Fruit fly (Drosophila melanogaster): ENCODE results near the gene CG7950.

DNA sequence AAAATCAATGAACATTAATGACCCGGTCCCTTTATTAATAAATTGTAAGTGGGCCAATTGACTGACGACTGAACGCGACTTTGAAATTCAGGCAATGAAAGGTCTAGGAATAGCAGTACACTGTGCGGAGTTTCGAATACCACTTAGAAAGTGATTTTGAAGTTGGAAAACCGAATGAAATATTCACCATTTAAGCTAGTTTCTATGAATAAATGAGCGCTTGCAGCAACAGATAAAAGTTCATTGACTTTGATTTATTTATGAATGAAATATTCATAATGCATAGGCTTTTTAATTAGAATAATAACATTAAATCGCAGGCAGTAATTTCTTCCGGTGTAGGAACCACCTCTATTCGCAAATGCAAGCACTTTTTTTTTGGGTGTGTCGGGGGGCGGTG, 35.6 kb upstream of the CG7950 start:
- TF ChIP-seq CG1621 (tag; optimal IDR thresholded peaks at IDR 0.05) (no peak), esn (GFP tag; optimal IDR thresholded peaks at IDR 0.05) (peak; percentile 18), fkh (GFP tag; optimal IDR thresholded peaks at IDR 0.05) (no peak), CG31627 (GFP tag; optimal IDR thresholded peaks at IDR 0.05) (no peak), Lpt (GFP tag; optimal IDR thresholded peaks at IDR 0.05) (no peak), topi (GFP tag; optimal IDR thresholded peaks at IDR 0.05) (peak; percentile 12), Eip78C (GFP tag) (peak; percentile 69), CG16779 (tag; optimal IDR thresholded peaks at IDR 0.05) (no peak), Smox (GFP tag; optimal IDR thresholded peaks at IDR 0.05) (peak; percentile 14), ss (GFP tag; optimal IDR thresholded peaks at IDR 0.05) (peak in 1 of 2 experiments; percentile 18), CG8319 (GFP tag; optimal IDR thresholded peaks at IDR 0.05) (no peak), Ets21C (GFP tag; optimal IDR thresholded peaks at IDR 0.05) (no peak)
